Fruit fly (Drosophila melanogaster): ENCODE data around the gene CG45081.

- no peak for TF ChIP-seq dac (GFP tag; optimal IDR thresholded peaks at IDR 0.05)
- no peak for TF ChIP-seq CG1621 (tag; optimal IDR thresholded peaks at IDR 0.05)
- TF ChIP-seq cyc (GFP tag; optimal IDR thresholded peaks at IDR 0.05) = no peak
- no peak for TF ChIP-seq CG32006 (GFP tag; optimal IDR thresholded peaks at IDR 0.05)
- TF ChIP-seq CG6808 (GFP tag; optimal IDR thresholded peaks at IDR 0.05) = no peak
- no peak for TF ChIP-seq OdsH (GFP tag; optimal IDR thresholded peaks at IDR 0.05)
- TF ChIP-seq esn (GFP tag; optimal IDR thresholded peaks at IDR 0.05) = no peak
- TF ChIP-seq fd59A (GFP tag; optimal IDR thresholded peaks at IDR 0.05) = no peak
- no peak for TF ChIP-seq CG15336 (GFP tag; IDR thresholded peaks at IDR 0.05)
These were observed 30.7 kb upstream of the CG45081 start, which contains the start of gene fz2 for dm6 chr3L:19234922-19235702.

Measured in whole organism, prepupa.